Worm (Caenorhabditis elegans) whole organism, young adult: ENCODE data around the gene C27H6.9.

Experiments used
- B0336.3 ChIP-seq: fragments of 200-800 bp; sonication (Bioruptor generic); IDR thresholded peaks from 2 replicates; pipeline ENCODE4 v1.3.6; 2022; ENCODE audit warnings: missing genetic modification characterization, missing compliant biosample characterization
- C06A6.2 ChIP-seq: fragments of 200-800 bp; sonication (Bioruptor generic); conservative IDR thresholded peaks from 2 replicates; pipeline ENCODE4 v1.3.6; 2022; ENCODE audit warnings: missing genetic modification characterization, missing compliant biosample characterization
- C17E4.6 ChIP-seq: fragments of 200-800 bp; sonication (Bioruptor generic); IDR thresholded peaks from 2 replicates; pipeline ENCODE4 v1.3.6; 2022; ENCODE audit warnings: missing genetic modification reagents, missing genetic modification characterization, missing compliant biosample characterization
- D2030.7 ChIP-seq: fragments of 200-800 bp; sonication (Bioruptor generic); IDR thresholded peaks from 2 replicates; pipeline ENCODE4 v1.3.6; 2022; ENCODE audit warnings: missing genetic modification reagents, missing genetic modification characterization, missing compliant biosample characterization
- F23B12.7 ChIP-seq: sonication (generic microtip); optimal IDR thresholded peaks from 2 replicates; lab custom pipeline; 2017; ENCODE audit warnings: missing genetic modification characterization, mild to moderate bottlenecking, missing compliant biosample characterization, antibody characterized with exemption, moderate library complexity; ENCODE audit not compliant: insufficient read depth
- F39B2.1 ChIP-seq: fragments of 200-800 bp; sonication (Bioruptor generic); IDR thresholded peaks from 2 replicates; pipeline ENCODE4 v1.3.6; 2022; ENCODE audit warnings: missing genetic modification reagents, missing genetic modification characterization, missing compliant biosample characterization
- F49E8.2 ChIP-seq: sonication (generic microtip); optimal IDR thresholded peaks from 3 replicates; lab custom pipeline; 2017; ENCODE audit warnings: missing genetic modification characterization, mild to moderate bottlenecking, missing compliant biosample characterization, antibody characterized with exemption, moderate library complexity; ENCODE audit not compliant: insufficient read depth
- F55B11.4 ChIP-seq: sonication (generic microtip); optimal IDR thresholded peaks from 2 replicates; lab custom pipeline; 2016; ENCODE audit warnings: missing compliant biosample characterization, missing genetic modification characterization, borderline replicate concordance; ENCODE audit not compliant: insufficient read depth
- K12H6.12 ChIP-seq: fragments of 200-800 bp; sonication (Bioruptor generic); optimal IDR thresholded peaks from 2 replicates; lab custom pipeline; 2018; ENCODE audit warnings: mild to moderate bottlenecking, missing genetic modification characterization, missing compliant biosample characterization
- Y53G8AR.9 ChIP-seq: fragments of 200-800 bp; sonication (Bioruptor generic); conservative IDR thresholded peaks from 2 replicates; pipeline ENCODE4 v1.3.6; 2022; ENCODE audit warnings: missing genetic modification reagents, missing genetic modification characterization, missing compliant biosample characterization
- Y67H2A.10 ChIP-seq: fragments of 200-800 bp; sonication (Bioruptor generic); conservative IDR thresholded peaks from 2 replicates; pipeline ENCODE4 v1.3.6; 2022; ENCODE audit warnings: missing genetic modification reagents, missing genetic modification characterization, missing compliant biosample characterization
- Y79H2A.3 ChIP-seq: fragments of 200-800 bp; sonication (Bioruptor generic); conservative IDR thresholded peaks from 2 replicates; pipeline ENCODE4 v1.3.6; 2022; ENCODE audit warnings: missing genetic modification reagents, missing genetic modification characterization, missing compliant biosample characterization
- Y95B8A.8 ChIP-seq: fragments of 200-800 bp; sonication (Bioruptor generic); IDR thresholded peaks from 2 replicates; pipeline ENCODE4 v1.3.6; 2022; ENCODE audit warnings: missing genetic modification reagents, missing genetic modification characterization, missing compliant biosample characterization
- ZK185.1 ChIP-seq: sonication (generic microtip); optimal IDR thresholded peaks from 2 replicates; lab custom pipeline; 2016; ENCODE audit warnings: mild to moderate bottlenecking, missing genetic modification characterization, missing compliant biosample characterization; ENCODE audit not compliant: poor library complexity, severe bottlenecking
- aptf-2 ChIP-seq: fragments of 200-800 bp; sonication (Bioruptor generic); conservative IDR thresholded peaks from 2 replicates; pipeline ENCODE4 v1.3.6; 2022; ENCODE audit warnings: missing genetic modification reagents, missing genetic modification characterization, missing compliant biosample characterization
- aptf-3 ChIP-seq: fragments of 200-800 bp; sonication (Bioruptor generic); IDR thresholded peaks from 2 replicates; pipeline ENCODE4 v1.3.6; 2022; ENCODE audit warnings: missing genetic modification characterization, missing compliant biosample characterization
- athp-1 ChIP-seq: sonication (generic microtip); optimal IDR thresholded peaks from 2 replicates; lab custom pipeline; 2017; ENCODE audit warnings: mild to moderate bottlenecking, missing genetic modification characterization, missing compliant biosample characterization
- attf-6 ChIP-seq: fragments of 200-800 bp; sonication (Bioruptor generic); IDR thresholded peaks from 2 replicates; pipeline ENCODE4 v1.3.6; 2022; ENCODE audit warnings: missing genetic modification reagents, missing genetic modification characterization, missing compliant biosample characterization
- cebp-1 ChIP-seq, 2 experiments: fragments of 200-800 bp in 1 of 2; sonication (Bioruptor generic) in 1 of 2; sonication (generic microtip) in 1 of 2; IDR thresholded peaks in 1 of 2; optimal IDR thresholded peaks in 1 of 2; 2 replicates each; pipeline versions ENCODE4 v1.3.6 to Lab custom; 2017 to 2022; ENCODE audit warnings: missing compliant biosample characterization in 2 of 2, missing genetic modification characterization in 2 of 2, mild to moderate bottlenecking in 1 of 2, missing genetic modification reagents in 1 of 2, moderate library complexity in 1 of 2
- ceh-58 ChIP-seq: fragments of 200-800 bp; sonication (Bioruptor generic); IDR thresholded peaks from 2 replicates; pipeline ENCODE4 v1.3.6; 2022; ENCODE audit warnings: missing genetic modification characterization, missing compliant biosample characterization
- ceh-91 ChIP-seq: fragments of 200-800 bp; sonication (Bioruptor generic); IDR thresholded peaks from 2 replicates; pipeline ENCODE4 v1.3.6; 2022; ENCODE audit warnings: missing genetic modification reagents, missing genetic modification characterization, missing compliant biosample characterization
- chd-7 ChIP-seq: sonication (generic microtip); optimal IDR thresholded peaks from 2 replicates; lab custom pipeline; 2016; ENCODE audit warnings: mild to moderate bottlenecking, missing genetic modification characterization, moderate library complexity, missing compliant biosample characterization
- die-1 ChIP-seq: sonication (generic microtip); optimal IDR thresholded peaks from 2 replicates; lab custom pipeline; 2016; ENCODE audit warnings: missing genotype, mild to moderate bottlenecking, missing genetic modification characterization, missing compliant biosample characterization
- dox-1 ChIP-seq: fragments of 200-800 bp; sonication (Bioruptor generic); IDR thresholded peaks from 2 replicates; pipeline ENCODE4 v1.3.6; 2022; ENCODE audit warnings: missing genetic modification reagents, missing genetic modification characterization, missing compliant biosample characterization
- dpff-1 ChIP-seq: sonication (generic microtip); optimal IDR thresholded peaks from 2 replicates; lab custom pipeline; 2017; ENCODE audit warnings: mild to moderate bottlenecking, missing genetic modification characterization, missing compliant biosample characterization
- ets-4 ChIP-seq: fragments of 200-800 bp; sonication (Bioruptor generic); optimal IDR thresholded peaks from 2 replicates; lab custom pipeline; 2018; ENCODE audit warnings: mild to moderate bottlenecking, missing genetic modification characterization, missing compliant biosample characterization
- him-1 ChIP-seq: sonication (generic microtip); optimal IDR thresholded peaks from 2 replicates; lab custom pipeline; 2016; ENCODE audit warnings: missing genotype, missing genetic modification reagents, missing genetic modification characterization, missing compliant biosample characterization
- hmg-1.2 ChIP-seq: fragments of 200-800 bp; sonication (Bioruptor generic); IDR thresholded peaks from 2 replicates; pipeline ENCODE4 v1.3.6; 2022; ENCODE audit warnings: missing genetic modification reagents, missing genetic modification characterization, missing compliant biosample characterization
- let-526 ChIP-seq: fragments of 200-800 bp; sonication (Bioruptor generic); IDR thresholded peaks from 2 replicates; pipeline ENCODE4 v1.3.6; 2022; ENCODE audit warnings: missing genetic modification reagents, missing genetic modification characterization, missing compliant biosample characterization
- lin-26 ChIP-seq: fragments of 200-800 bp; sonication (Bioruptor generic); IDR thresholded peaks from 2 replicates; pipeline ENCODE4 v1.3.6; 2022; ENCODE audit warnings: missing genetic modification reagents, missing genetic modification characterization, missing compliant biosample characterization
- madf-10 ChIP-seq: sonication (generic microtip); optimal IDR thresholded peaks from 2 replicates; lab custom pipeline; 2016; ENCODE audit warnings: mild to moderate bottlenecking, missing genetic modification characterization, missing compliant biosample characterization
- madf-3 ChIP-seq: fragments of 200-800 bp; sonication (Bioruptor generic); IDR thresholded peaks from 2 replicates; pipeline ENCODE4 v1.3.6; 2022; ENCODE audit warnings: missing genetic modification reagents, missing genetic modification characterization, missing compliant biosample characterization
- madf-8 ChIP-seq: fragments of 200-800 bp; sonication (Bioruptor generic); conservative IDR thresholded peaks from 2 replicates; pipeline ENCODE4 v1.3.6; 2022; ENCODE audit warnings: missing genetic modification reagents, missing genetic modification characterization, missing compliant biosample characterization
- nfya-1 ChIP-seq: sonication (generic microtip); optimal IDR thresholded peaks from 2 replicates; lab custom pipeline; 2017; ENCODE audit warnings: antibody characterized with exemption, missing compliant biosample characterization, missing genetic modification characterization, borderline replicate concordance; ENCODE audit not compliant: insufficient read depth
- rpc-1 ChIP-seq, 2 experiments: fragments of 150-350 bp in 1 of 2; sonication (generic microtip) in 1 of 2; optimal IDR thresholded peaks; 2 replicates each; lab custom pipeline; 2014 to 2018; ENCODE audit warnings: missing biosample characterization in 1 of 2, missing genetic modification characterization in 1 of 2, missing genetic modification reagents in 1 of 2, missing genotype in 1 of 2
- snpc-1.1 ChIP-seq: sonication (generic microtip); optimal IDR thresholded peaks from 2 replicates; lab custom pipeline; 2017; ENCODE audit warnings: missing genetic modification characterization, mild to moderate bottlenecking, missing compliant biosample characterization, antibody characterized with exemption, moderate library complexity, missing genotype, missing genetic modification reagents; ENCODE audit not compliant: insufficient read depth
- snpc-4 ChIP-seq, 5 experiments: fragments of 150-350 bp in 1 of 5; sonication (generic microtip) in 4 of 5; optimal IDR thresholded peaks; 2 replicates each; lab custom pipeline; 2014 to 2018; ENCODE audit warnings: missing genetic modification characterization in 5 of 5, missing biosample characterization in 3 of 5, antibody characterized with exemption in 2 of 5, mild to moderate bottlenecking in 2 of 5, missing compliant biosample characterization in 2 of 5, missing genotype in 2 of 5, moderate library complexity in 2 of 5, missing genetic modification reagents in 1 of 5
- sptf-2 ChIP-seq: fragments of 200-800 bp; sonication (Bioruptor generic); optimal IDR thresholded peaks from 2 replicates; lab custom pipeline; 2018; ENCODE audit warnings: mild to moderate bottlenecking, missing genetic modification characterization, missing compliant biosample characterization
- unc-130 ChIP-seq: sonication (generic microtip); optimal IDR thresholded peaks from 2 replicates; lab custom pipeline; 2016; ENCODE audit warnings: missing genetic modification reagents, missing genetic modification characterization, missing compliant biosample characterization
- ztf-18 ChIP-seq: sonication (generic microtip); optimal IDR thresholded peaks from 2 replicates; lab custom pipeline; 2016; ENCODE audit warnings: missing genotype, mild to moderate bottlenecking, missing genetic modification characterization, missing compliant biosample characterization
- ztf-25 ChIP-seq: fragments of 200-800 bp; sonication (Bioruptor generic); IDR thresholded peaks from 2 replicates; pipeline ENCODE4 v1.3.6; 2022; ENCODE audit warnings: missing genetic modification reagents, missing genetic modification characterization, missing compliant biosample characterization
- ztf-3 ChIP-seq: fragments of 200-800 bp; sonication (Bioruptor generic); optimal IDR thresholded peaks from 2 replicates; lab custom pipeline; 2018; ENCODE audit warnings: mild to moderate bottlenecking, missing genetic modification characterization, missing compliant biosample characterization
- ztf-6 ChIP-seq: fragments of 200-800 bp; sonication (Bioruptor generic); IDR thresholded peaks from 2 replicates; pipeline ENCODE4 v1.3.6; 2022; ENCODE audit warnings: missing genetic modification reagents, missing genetic modification characterization, missing compliant biosample characterization

The C27H6.9 gene

DNA sequence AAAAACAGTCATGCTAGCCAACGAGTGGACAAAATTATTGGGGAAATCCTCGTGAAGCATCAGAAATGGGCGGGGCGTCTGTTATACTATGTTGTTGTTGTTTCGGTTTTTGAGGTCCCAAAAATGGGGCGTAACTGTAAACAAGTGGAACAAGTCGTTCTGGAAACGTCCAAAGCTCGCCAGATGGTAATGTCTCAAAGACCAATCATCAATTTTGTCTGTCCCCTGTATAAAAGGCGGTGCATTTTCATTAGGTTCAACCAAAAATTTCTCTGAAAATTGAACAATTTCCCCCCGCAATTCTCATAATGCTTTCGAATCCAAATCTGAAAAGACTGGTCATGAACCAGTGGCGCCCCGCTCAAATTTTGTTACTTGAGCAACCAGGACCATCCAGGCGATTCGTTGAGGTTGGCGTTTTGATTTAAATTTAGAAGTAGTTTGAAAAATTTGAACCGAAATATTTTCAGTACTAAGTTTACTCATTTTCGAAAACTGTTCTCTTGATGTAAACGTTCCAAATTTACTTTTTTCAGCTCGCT lies 36.5 kb downstream of the C27H6.9 start (continued):
- TF ChIP-seq madf-3 (GFP tag; lab: Robert Waterston, UW) (0 out of 2 replicates have a peak, but pooled peaks have one; percentile 4), rpc-1 (optimal IDR thresholded peaks at IDR 0.05; lab: Kevin White, UChicago) (no peak), rpc-1 (tag; optimal IDR thresholded peaks at IDR 0.05; lab: Kevin White, UChicago) (no peak), C06A6.2 (GFP tag; lab: Robert Waterston, UW) (no peak), K12H6.12 (tag; lab: Kevin White, UChicago) (no peak), Y67H2A.10 (no peak), let-526 (GFP tag; lab: Robert Waterston, UW) (0 out of 2 replicates have a peak, but pooled peaks have one; percentile 28), lin-26 (GFP tag; lab: Robert Waterston, UW) (peak; percentile 43; the same call in 1 of the 2 replicates), ZK185.1 (no peak), Y95B8A.8 (GFP tag; lab: Robert Waterston, UW) (peak; percentile 68), F49E8.2 (tag; lab: Kevin White, UChicago) (peak; percentile 7), Y53G8AR.9 (GFP tag; lab: Robert Waterston, UW) (peak; percentile 51; the same call in 1 of the 2 replicates), dpff-1 (tag; lab: Kevin White, UChicago) (no peak), athp-1 (peak; percentile 59), B0336.3 (GFP tag; lab: Robert Waterston, UW) (peak; percentile 41; the same call in 1 of the 2 replicates), attf-6 (GFP tag; lab: Robert Waterston, UW) (peak; percentile 23; the same call in 1 of the 2 replicates), him-1 (no peak), ceh-91 (GFP tag; lab: Robert Waterston, UW) (no peak; the same call in 1 of the 2 replicates), nfya-1 (tag; lab: Kevin White, UChicago) (no peak), D2030.7 (GFP tag; lab: Robert Waterston, UW) (peak; percentile 22; the same call in 1 of the 2 replicates), aptf-2 (GFP tag; lab: Robert Waterston, UW) (peak; percentile 43; the same call in 1 of the 2 replicates), ets-4 (GFP tag; lab: Kevin White, UChicago) (no peak), madf-10 (tag; lab: Kevin White, UChicago) (no peak), ztf-25 (GFP tag; lab: Robert Waterston, UW) (no peak), die-1 (tag; lab: Kevin White, UChicago) (no peak), ztf-18 (tag; lab: Kevin White, UChicago) (no peak), chd-7 (tag; lab: Kevin White, UChicago) (no peak)

DNA sequence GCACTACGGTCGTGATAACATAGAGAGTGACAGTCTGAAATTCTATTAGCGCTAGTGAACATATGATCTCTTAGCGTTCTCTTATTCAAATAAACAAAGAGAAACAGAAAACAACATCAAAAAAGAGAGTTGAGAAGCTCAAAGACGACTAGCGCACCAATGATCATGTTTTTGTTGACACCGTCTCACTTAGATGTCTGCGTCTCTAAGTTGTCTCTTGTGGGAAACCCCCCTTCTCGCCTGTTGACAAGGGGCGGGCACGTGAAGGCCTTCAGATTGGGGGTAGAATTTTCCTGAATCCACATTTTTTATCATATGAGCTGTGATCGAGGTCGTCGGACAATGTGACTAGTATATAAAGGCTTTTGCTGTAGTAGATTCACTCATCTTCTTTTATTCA lies 37.3 kb downstream of the C27H6.9 start:
- TF ChIP-seq nfya-1 (tag; lab: Kevin White, UChicago) (no peak), aptf-3 (GFP tag; lab: Robert Waterston, UW) (peak; percentile 23; the same call in 1 of the 2 replicates), D2030.7 (GFP tag; lab: Robert Waterston, UW) (peak; percentile 32; the same call in 1 of the 2 replicates), ztf-6 (no peak), snpc-1.1 (no peak), Y79H2A.3 (no peak), ztf-18 (tag; lab: Kevin White, UChicago) (no peak), unc-130 (no peak), C06A6.2 (GFP tag; lab: Robert Waterston, UW) (no peak), snpc-4 (GFP tag; optimal IDR thresholded peaks at IDR 0.05; lab: Kevin White, UChicago) (no peak), snpc-4 (tag; optimal IDR thresholded peaks at IDR 0.05; lab: Kevin White, UChicago) (no peak), madf-8 (GFP tag; lab: Robert Waterston, UW) (0 out of 2 replicates have a peak, but pooled peaks have one; percentile 17), ztf-3 (no peak), B0336.3 (GFP tag; lab: Robert Waterston, UW) (no peak), hmg-1.2 (GFP tag; lab: Robert Waterston, UW) (peak; percentile 50; the same call in 1 of the 2 replicates), F55B11.4 (tag; lab: Kevin White, UChicago) (no peak), dox-1 (no peak), F39B2.1 (GFP tag; lab: Robert Waterston, UW) (no peak), C17E4.6 (GFP tag; lab: Robert Waterston, UW) (no peak), F23B12.7 (tag; lab: Kevin White, UChicago) (no peak), cebp-1 (GFP tag; IDR thresholded peaks at IDR 0.05; lab: Robert Waterston, UW) (0 out of 2 replicates have a peak, but pooled peaks have one; percentile 17), cebp-1 (tag; optimal IDR thresholded peaks at IDR 0.05; lab: Kevin White, UChicago) (peak; percentile 42), ceh-58 (GFP tag; lab: Robert Waterston, UW) (no peak), sptf-2 (GFP tag; lab: Kevin White, UChicago) (no peak)
